Fruit fly (Drosophila melanogaster): ENCODE measurements around the gene CG12011.

DNA sequence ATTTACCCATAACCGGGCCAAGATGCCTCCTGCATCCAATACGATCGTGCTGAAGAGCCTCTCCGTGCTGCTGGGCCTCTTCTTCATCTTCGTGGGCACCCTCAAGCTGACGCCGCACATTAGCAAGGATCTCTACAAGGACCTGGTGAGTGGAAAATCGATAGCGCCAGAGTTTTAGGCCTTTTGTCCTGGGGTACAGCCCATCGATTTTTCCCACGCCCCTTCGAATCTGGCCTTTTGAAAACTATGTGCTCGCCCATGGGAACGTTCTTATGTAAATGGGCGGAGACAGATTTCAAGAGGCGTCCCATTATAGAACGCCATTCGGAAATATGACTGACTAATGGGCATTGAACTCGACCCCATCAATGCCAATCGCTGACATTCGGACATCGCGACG, 45.1 kb upstream of the CG12011 start:
- no peak for TF ChIP-seq pan (optimal IDR thresholded peaks at IDR 0.05)
- no peak for TF ChIP-seq CG32264 (GFP tag; optimal IDR thresholded peaks at IDR 0.05)
- TF ChIP-seq psq (GFP tag; optimal IDR thresholded peaks at IDR 0.05), result no peak
- no peak for TF ChIP-seq usp (GFP tag; optimal IDR thresholded peaks at IDR 0.05)
- TF ChIP-seq Mio (GFP tag; optimal IDR thresholded peaks at IDR 0.05), result no peak
- TF ChIP-seq dmrt93B (GFP tag; optimal IDR thresholded peaks at IDR 0.05), result no peak
- no peak for TF ChIP-seq brk (GFP tag; optimal IDR thresholded peaks at IDR 0.05)
- TF ChIP-seq Vsx2 (GFP tag; optimal IDR thresholded peaks at IDR 0.05; ENCODE audit: partially characterized antibody), result no peak
- no peak for TF ChIP-seq Myc (optimal IDR thresholded peaks at IDR 0.05)
- TF ChIP-seq fru (GFP tag; optimal IDR thresholded peaks at IDR 0.05), result no peak
- TF ChIP-seq dl (GFP tag; optimal IDR thresholded peaks at IDR 0.05; ENCODE audit: insufficient read depth in 1 of 2, partially characterized antibody in 2 of 2), result no peak
- TF ChIP-seq Rel (GFP tag; optimal IDR thresholded peaks at IDR 0.05), result no peak
- no peak for TF ChIP-seq Rel (tag; optimal IDR thresholded peaks at IDR 0.05)

Data from whole organism, wandering third instar larva.